Worm (Caenorhabditis elegans) whole organism, late embryonic: Measurements from ENCODE around the gene C10A4.4.

Experiments
- ceh-18 ChIP-seq: sonication (generic microtip); optimal IDR thresholded peaks from 2 replicates; lab custom pipeline; 2016; ENCODE audit warnings: missing genetic modification characterization, missing compliant biosample characterization
- hlh-15 ChIP-seq: sonication (generic microtip); optimal IDR thresholded peaks from 2 replicates; lab custom pipeline; 2016; ENCODE audit warnings: missing genetic modification characterization, missing compliant biosample characterization
- unc-86 ChIP-seq: sonication (generic microtip); optimal IDR thresholded peaks from 2 replicates; lab custom pipeline; 2016; ENCODE audit warnings: missing genetic modification characterization, missing compliant biosample characterization
- zip-5 ChIP-seq: sonication (generic microtip); optimal IDR thresholded peaks from 2 replicates; lab custom pipeline; 2016; ENCODE audit warnings: missing genetic modification characterization, missing compliant biosample characterization
- ztf-16 ChIP-seq: sonication (generic microtip); optimal IDR thresholded peaks from 2 replicates; lab custom pipeline; 2017; ENCODE audit warnings: missing genetic modification characterization, missing compliant biosample characterization

DNA sequence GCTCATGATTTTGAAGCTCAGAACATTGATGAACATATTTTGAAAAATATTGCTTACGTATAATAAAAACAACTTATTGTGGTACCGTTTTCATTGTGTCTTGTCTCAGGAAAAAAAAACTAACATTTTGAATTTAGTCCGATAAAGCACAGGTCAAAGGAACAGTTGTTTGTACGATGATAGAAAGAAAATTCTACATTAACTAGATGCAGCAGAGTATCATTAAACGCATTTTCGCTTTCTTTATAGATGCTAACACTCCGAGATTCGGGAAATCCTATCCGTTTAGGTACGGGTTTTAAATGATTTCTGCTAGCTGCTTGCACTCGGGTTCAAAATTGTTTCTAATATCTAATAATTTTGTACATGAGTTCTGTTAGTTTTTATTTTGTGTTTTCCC, 8.1 kb downstream of the C10A4.4 start:
- TF ChIP-seq zip-5 (tag; lab: Kevin White, UChicago) = no peak
- TF ChIP-seq hlh-15 (tag; lab: Kevin White, UChicago) = no peak
- no peak for TF ChIP-seq unc-86 (tag; lab: Kevin White, UChicago)
- no peak for TF ChIP-seq ztf-16 (tag; lab: Kevin White, UChicago)
- no peak for TF ChIP-seq ceh-18 (tag; lab: Kevin White, UChicago)
